Fruit fly (Drosophila melanogaster) whole organism, prepupa: ENCODE data around the gene Pax.

Experiments
- Blimp-1 ChIP-seq: fragments of 200-800 bp; sonication (Bioruptor generic); optimal IDR thresholded peaks from 3 replicates; lab custom pipeline; 2017; ENCODE audit warnings: missing biosample characterization, missing genetic modification characterization, mild to moderate bottlenecking, moderate library complexity, missing genetic modification reagents
- CG6163 ChIP-seq: fragments of 200-800 bp; sonication (Bioruptor generic); IDR thresholded peaks from 3 replicates; pipeline ENCODE4 v1.3.6; 2022; ENCODE audit warnings: missing biosample characterization, missing genetic modification characterization
- CG7368 ChIP-seq: fragments of 200-800 bp; sonication (Bioruptor generic); optimal IDR thresholded peaks from 3 replicates; lab custom pipeline; 2016; ENCODE audit warnings: missing biosample characterization, missing genetic modification characterization
- Eip75B ChIP-seq: fragments of 200-800 bp; sonication (Bioruptor generic); optimal IDR thresholded peaks from 3 replicates; lab custom pipeline; 2016; ENCODE audit warnings: missing biosample characterization, missing genetic modification characterization
- Gug ChIP-seq: fragments of 200-800 bp; sonication (Bioruptor generic); IDR thresholded peaks from 2 replicates; pipeline ENCODE4 v1.3.6; 2022; ENCODE audit warnings: missing biosample characterization, missing genetic modification characterization
- Lpt ChIP-seq: fragments of 200-800 bp; sonication (Bioruptor generic); optimal IDR thresholded peaks from 3 replicates; lab custom pipeline; 2016; ENCODE audit warnings: missing biosample characterization, missing genetic modification characterization
- OdsH ChIP-seq: fragments of 200-800 bp; sonication (Bioruptor generic); optimal IDR thresholded peaks from 3 replicates; lab custom pipeline; 2016; ENCODE audit warnings: missing biosample characterization, missing genetic modification characterization
- Sox102F ChIP-seq: fragments of 200-800 bp; sonication (Bioruptor generic); optimal IDR thresholded peaks from 2 replicates; lab custom pipeline; 2016; ENCODE audit warnings: missing biosample characterization, mild to moderate bottlenecking, missing genetic modification characterization
- eg ChIP-seq: fragments of 200-800 bp; sonication (Bioruptor generic); IDR thresholded peaks from 3 replicates; pipeline ENCODE4 v1.3.6; 2022; ENCODE audit warnings: missing biosample characterization, missing genetic modification characterization

DNA sequence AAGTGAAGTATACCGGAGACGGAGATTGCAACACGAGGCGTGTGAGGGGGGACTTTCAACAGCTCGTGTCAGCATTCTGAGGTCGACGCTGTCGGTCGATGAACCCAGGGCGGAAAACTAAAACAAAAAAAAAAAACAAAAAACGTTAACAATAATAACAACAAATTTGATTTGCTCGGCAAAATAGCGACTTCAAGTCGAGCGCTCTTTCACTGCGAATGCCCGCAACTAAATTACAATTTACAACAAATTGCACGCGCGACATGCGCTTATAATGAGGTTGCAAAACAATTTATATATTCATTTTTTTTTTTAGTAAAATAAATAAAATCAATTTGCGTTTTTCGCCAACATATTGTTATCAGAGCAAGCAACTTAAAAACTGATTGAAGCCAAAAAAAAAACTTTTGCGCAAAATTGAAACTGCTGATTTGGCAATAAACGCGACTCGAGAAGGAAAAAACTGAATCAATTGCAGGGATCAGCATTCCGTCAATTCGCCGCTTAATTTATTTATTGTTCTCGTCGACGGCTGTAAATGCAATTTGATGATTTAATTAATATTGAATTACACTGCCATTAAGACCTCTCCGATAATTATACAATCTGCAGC lies 47.1 kb upstream of the Pax start:
- TF ChIP-seq Gug, result no peak
- no peak for TF ChIP-seq OdsH
- no peak for TF ChIP-seq CG6163 (GFP tag; lab: Robert Waterston, UW)
- TF ChIP-seq Blimp-1 (GFP tag; lab: Kevin White, UChicago), result no peak
- no peak for TF ChIP-seq Eip75B (GFP tag; lab: Kevin White, UChicago)
- no peak for TF ChIP-seq Sox102F (GFP tag; lab: Kevin White, UChicago)
- TF ChIP-seq CG7368 (GFP tag; lab: Kevin White, UChicago), result no peak
- TF ChIP-seq Lpt (GFP tag; lab: Kevin White, UChicago), result no peak
- no peak for TF ChIP-seq eg (GFP tag; lab: Robert Waterston, UW)
